Fruit fly (Drosophila melanogaster) whole organism, wandering third instar larva: ENCODE results near the gene mTerf5.

Source experiments
- Abd-B ChIP-seq: fragments of >200 bp; optimal IDR thresholded peaks from 2 replicates; lab custom pipeline; 2017; ENCODE audit warnings: missing biosample characterization, missing genetic modification characterization
- CG32264 ChIP-seq: fragments of 200-800 bp; sonication (Bioruptor generic); optimal IDR thresholded peaks from 2 replicates; lab custom pipeline; 2016; ENCODE audit warnings: missing biosample characterization, missing genetic modification characterization
- CrebA ChIP-seq: fragments of 200-800 bp; sonication (Bioruptor generic); optimal IDR thresholded peaks from 2 replicates; lab custom pipeline; 2016; ENCODE audit warnings: missing biosample characterization, mild to moderate bottlenecking, missing genetic modification characterization, borderline replicate concordance
- Dfd ChIP-seq: fragments of >200 bp; optimal IDR thresholded peaks from 2 replicates; lab custom pipeline; 2017; ENCODE audit warnings: missing biosample characterization, missing genetic modification characterization
- Dif ChIP-seq: fragments of 200-275, 200-300 bp; sonication (Bioruptor generic); optimal IDR thresholded peaks from 2 replicates; lab custom pipeline; 2018; ENCODE audit warnings: missing biosample characterization, missing genetic modification characterization; ENCODE audit not compliant: partially characterized antibody
- Hnf4 ChIP-seq: fragments of 200-800 bp; sonication (Bioruptor generic); optimal IDR thresholded peaks from 2 replicates; lab custom pipeline; 2016; ENCODE audit warnings: missing biosample characterization, mild to moderate bottlenecking, missing genetic modification characterization
- Hr78 ChIP-seq: fragments of >200 bp; optimal IDR thresholded peaks from 2 replicates; lab custom pipeline; 2017; ENCODE audit warnings: missing biosample characterization, missing genetic modification characterization
- Hr83 ChIP-seq: fragments of 200-300 bp; sonication (Bioruptor generic); optimal IDR thresholded peaks from 2 replicates; lab custom pipeline; 2016; ENCODE audit warnings: missing biosample characterization, mild to moderate bottlenecking, missing genetic modification characterization, moderate library complexity; ENCODE audit not compliant: poor library complexity, severe bottlenecking
- Jra ChIP-seq: sonication (Bioruptor generic); optimal IDR thresholded peaks from 2 replicates; lab custom pipeline; 2016; ENCODE audit warnings: missing biosample characterization, missing genetic modification characterization
- N ChIP-seq: fragments of >200 bp; optimal IDR thresholded peaks from 2 replicates; lab custom pipeline; 2018; ENCODE audit warnings: missing biosample characterization, missing external identifiers, missing genetic modification characterization
- OdsH ChIP-seq: fragments of 200-800 bp; sonication (Bioruptor generic); optimal IDR thresholded peaks from 2 replicates; lab custom pipeline; 2016; ENCODE audit warnings: missing biosample characterization, mild to moderate bottlenecking, missing genetic modification characterization
- Rel ChIP-seq, 2 experiments: fragments of 200-800 bp; sonication (Bioruptor generic) in 1 of 2; optimal IDR thresholded peaks; 2 replicates in 1 of 2; 3 replicates in 1 of 2; lab custom pipeline; 2016 to 2019; ENCODE audit warnings: mild to moderate bottlenecking in 2 of 2, missing biosample characterization in 2 of 2, missing genetic modification characterization in 2 of 2, moderate library complexity in 1 of 2
- Sp1 ChIP-seq: fragments of 200-800 bp; sonication (Bioruptor generic); optimal IDR thresholded peaks from 3 replicates; lab custom pipeline; 2019; ENCODE audit warnings: missing biosample characterization, mild to moderate bottlenecking, missing genetic modification characterization, moderate library complexity
- Vsx2 ChIP-seq: fragments of 200-300, 225-300 bp; sonication (Bioruptor generic); optimal IDR thresholded peaks from 2 replicates; lab custom pipeline; 2018; ENCODE audit warnings: missing biosample characterization, missing genetic modification characterization; ENCODE audit not compliant: partially characterized antibody
- br ChIP-seq: fragments of 200-800 bp; sonication (Bioruptor generic); optimal IDR thresholded peaks from 2 replicates; lab custom pipeline; 2016; ENCODE audit warnings: missing biosample characterization, missing genetic modification characterization
- brk ChIP-seq: fragments of 200-800 bp; sonication (Bioruptor generic); optimal IDR thresholded peaks from 2 replicates; lab custom pipeline; 2016; ENCODE audit warnings: missing biosample characterization, mild to moderate bottlenecking, missing genetic modification characterization
- dl ChIP-seq, 2 experiments: fragments of 175-275, 200-275 bp in 1 of 2; fragments of 200-275 bp in 1 of 2; sonication (Bioruptor generic); optimal IDR thresholded peaks; lab custom pipeline; 2018; ENCODE audit warnings: mild to moderate bottlenecking in 2 of 2, missing biosample characterization in 2 of 2, missing genetic modification characterization in 2 of 2, moderate library complexity in 2 of 2; ENCODE audit not compliant: partially characterized antibody in 2 of 2, insufficient read depth in 1 of 2
- dsf ChIP-seq: sonication (Bioruptor generic); optimal IDR thresholded peaks from 2 replicates; lab custom pipeline; 2016; ENCODE audit warnings: missing biosample characterization, missing genetic modification characterization, borderline replicate concordance
- ey ChIP-seq: fragments of 200-800 bp; sonication (Bioruptor generic); optimal IDR thresholded peaks from 2 replicates; lab custom pipeline; 2016; ENCODE audit warnings: missing biosample characterization, missing genetic modification characterization
- foxo ChIP-seq, 2 experiments: fragments of 200-800 bp; sonication (Bioruptor generic); optimal IDR thresholded peaks; 2 replicates in 1 of 2; 3 replicates in 1 of 2; lab custom pipeline; 2016 to 2017; ENCODE audit warnings: missing biosample characterization in 2 of 2, missing genetic modification characterization in 2 of 2
- fru ChIP-seq: fragments of 200-800 bp; sonication (Bioruptor generic); optimal IDR thresholded peaks from 3 replicates; lab custom pipeline; 2016; ENCODE audit warnings: missing biosample characterization, mild to moderate bottlenecking, missing genetic modification characterization
- h ChIP-seq: fragments of 200-800 bp; sonication (Bioruptor generic); optimal IDR thresholded peaks from 3 replicates; lab custom pipeline; 2016; ENCODE audit warnings: missing biosample characterization, mild to moderate bottlenecking, missing genetic modification characterization
- jim ChIP-seq: fragments of 175-275, 200-325 bp; sonication (Bioruptor generic); optimal IDR thresholded peaks from 2 replicates; lab custom pipeline; 2016; ENCODE audit warnings: missing biosample characterization, mild to moderate bottlenecking, missing genetic modification characterization
- lola ChIP-seq: fragments of >200 bp; optimal IDR thresholded peaks from 2 replicates; lab custom pipeline; 2017; ENCODE audit warnings: missing biosample characterization, missing genetic modification characterization
- pan ChIP-seq: fragments of >200 bp; optimal IDR thresholded peaks from 2 replicates; lab custom pipeline; 2017
- psq ChIP-seq: fragments of 200-800 bp; sonication (Bioruptor generic); optimal IDR thresholded peaks from 3 replicates; lab custom pipeline; 2017; ENCODE audit warnings: missing biosample characterization, mild to moderate bottlenecking, missing genetic modification characterization, moderate library complexity
- rgr ChIP-seq: fragments of 200-800 bp; sonication (Bioruptor generic); optimal IDR thresholded peaks from 3 replicates; lab custom pipeline; 2016; ENCODE audit warnings: missing biosample characterization, mild to moderate bottlenecking, missing genetic modification characterization
- sv ChIP-seq: fragments of 200-800 bp; sonication (Bioruptor generic); optimal IDR thresholded peaks from 3 replicates; lab custom pipeline; 2016; ENCODE audit warnings: missing biosample characterization, missing genetic modification characterization
- tai ChIP-seq: sonication (Bioruptor generic); optimal IDR thresholded peaks from 2 replicates; lab custom pipeline; 2016; ENCODE audit warnings: missing biosample characterization, missing genetic modification characterization
- usp ChIP-seq: fragments of >200 bp; optimal IDR thresholded peaks from 2 replicates; lab custom pipeline; 2017; ENCODE audit warnings: missing biosample characterization, missing genetic modification characterization
- woc ChIP-seq: sonication (Bioruptor generic); optimal IDR thresholded peaks from 2 replicates; lab custom pipeline; 2016; ENCODE audit warnings: missing biosample characterization, mild to moderate bottlenecking, missing genetic modification characterization

The mTerf5 gene

dm6 chr3R:18267489-18267888 lies 44.0 kb upstream of the mTerf5 start, which contains the start of gene CG18599:
Gene CG18599 (plus strand): TSS chr3R:18267789.
- TF ChIP-seq woc (GFP tag; lab: Kevin White, UChicago) (no peak), Hr78 (GFP tag; lab: Kevin White, UChicago) (no peak), Hnf4 (no peak), dsf (GFP tag; lab: Kevin White, UChicago) (no peak), tai (no peak), Dfd (GFP tag; lab: Kevin White, UChicago) (no peak), h (GFP tag; lab: Kevin White, UChicago) (no peak), lola (GFP tag; lab: Kevin White, UChicago) (no peak), usp (no peak), Vsx2 (GFP tag; lab: Kevin White, UChicago) (no peak), Rel (GFP tag; optimal IDR thresholded peaks at IDR 0.05; lab: Kevin White, UChicago) (no peak), Rel (tag; optimal IDR thresholded peaks at IDR 0.05; lab: Kevin White, UChicago) (no peak), sv (GFP tag; lab: Kevin White, UChicago) (no peak), pan (lab: Kevin White, UChicago) (no peak), Hr83 (no peak), dl (GFP tag; optimal IDR thresholded peaks at IDR 0.05; lab: Kevin White, UChicago; ENCODE audit: insufficient read depth in 1 of 2, partially characterized antibody in 2 of 2) (no peak), CrebA (GFP tag; lab: Kevin White, UChicago) (no peak), Jra (no peak), OdsH (no peak)

DNA sequence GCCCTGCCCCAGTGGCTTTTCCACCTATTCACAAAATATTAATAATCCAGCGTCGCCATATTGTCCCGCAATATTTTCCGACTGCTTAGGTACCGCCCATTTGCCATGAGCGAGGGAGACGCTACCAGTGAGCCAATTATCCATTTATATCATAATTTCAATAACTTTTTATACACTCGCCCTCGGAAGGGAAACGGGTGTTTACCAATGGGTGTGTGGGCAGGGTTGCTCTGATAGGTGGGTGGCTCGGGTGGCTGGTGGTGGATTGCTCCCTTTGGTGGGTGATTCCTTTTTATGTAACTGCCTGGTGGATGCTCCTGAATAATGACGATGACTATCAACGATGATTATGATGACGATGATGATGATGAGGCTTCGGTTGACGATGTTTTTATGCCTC lies 43.2 kb upstream of the mTerf5 start:
- TF ChIP-seq rgr (GFP tag; lab: Kevin White, UChicago) (no peak), jim (GFP tag; lab: Kevin White, UChicago) (no peak), Vsx2 (GFP tag; lab: Kevin White, UChicago) (peak; percentile 44)

DNA sequence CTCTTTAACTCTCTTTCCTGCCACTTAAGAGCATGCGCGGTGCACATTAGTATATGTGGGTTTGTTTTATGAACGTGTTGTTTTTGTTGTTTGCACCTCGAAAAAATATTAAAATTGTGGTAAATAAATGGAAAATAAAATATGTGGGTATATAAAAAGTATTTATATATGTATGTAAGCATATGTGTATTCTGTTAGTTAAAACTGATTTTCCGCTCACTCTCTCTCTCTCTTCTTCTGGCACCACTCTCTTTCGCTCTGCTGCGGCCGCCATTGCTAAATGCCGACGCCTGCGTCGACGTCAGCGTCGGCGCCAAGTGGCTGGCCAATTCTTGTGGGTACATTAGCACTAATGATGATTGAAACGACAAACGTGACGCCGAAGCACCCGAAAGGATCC lies 41.8 kb upstream of the mTerf5 start:
- no peak for TF ChIP-seq Dif (GFP tag; lab: Kevin White, UChicago)
- TF ChIP-seq CrebA (GFP tag; lab: Kevin White, UChicago), result no peak
- TF ChIP-seq Dfd (GFP tag; lab: Kevin White, UChicago), result no peak
- no peak for TF ChIP-seq rgr (GFP tag; lab: Kevin White, UChicago)
- TF ChIP-seq psq (GFP tag; lab: Kevin White, UChicago), result no peak
- TF ChIP-seq Sp1 (GFP tag; lab: Kevin White, UChicago), result no peak
- no peak for TF ChIP-seq brk (GFP tag; lab: Kevin White, UChicago)
- no peak for TF ChIP-seq OdsH

DNA sequence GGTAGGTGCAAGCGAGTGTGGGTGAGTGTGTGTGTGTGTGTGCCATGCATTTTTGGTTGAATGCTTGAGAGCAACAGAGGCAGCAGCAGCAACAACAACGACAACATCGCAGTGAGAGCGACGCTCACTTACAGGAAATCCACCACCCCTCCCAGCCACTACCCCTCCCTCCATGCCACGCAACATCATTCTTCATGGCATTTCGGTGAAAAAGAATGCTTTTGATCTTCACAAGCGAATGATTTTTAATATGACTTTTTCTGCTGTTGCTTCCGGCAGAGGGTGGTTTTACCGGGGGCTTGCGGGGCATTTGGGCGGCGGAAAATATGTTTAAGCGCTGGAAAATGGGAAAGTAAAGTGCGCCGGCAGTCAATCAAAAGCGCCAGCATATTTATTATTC lies 38.1 kb upstream of the mTerf5 start:
- TF ChIP-seq woc (GFP tag; lab: Kevin White, UChicago) (no peak), dsf (GFP tag; lab: Kevin White, UChicago) (no peak), psq (GFP tag; lab: Kevin White, UChicago) (no peak), Dif (GFP tag; lab: Kevin White, UChicago) (no peak)
- TF ChIP-seq, all 38 proteins: peak for 0

dm6 chr3R:18260016-18260415 lies 36.5 kb upstream of the mTerf5 start:
- no peak for TF ChIP-seq ey (GFP tag; lab: Kevin White, UChicago)
- no peak for TF ChIP-seq Dfd (GFP tag; lab: Kevin White, UChicago)
- no peak for TF ChIP-seq Dif (GFP tag; lab: Kevin White, UChicago)
- no peak for TF ChIP-seq Hr83
- no peak for TF ChIP-seq br (GFP tag; lab: Kevin White, UChicago)
- TF ChIP-seq fru (GFP tag; lab: Kevin White, UChicago), result no peak
- no peak for TF ChIP-seq usp
- no peak for TF ChIP-seq psq (GFP tag; lab: Kevin White, UChicago)
- TF ChIP-seq Abd-B (GFP tag; lab: Kevin White, UChicago), result no peak
- TF ChIP-seq foxo (GFP tag; optimal IDR thresholded peaks at IDR 0.05; lab: Kevin White, UChicago), result no peak
- TF ChIP-seq N, result no peak
- TF ChIP-seq Hr78 (GFP tag; lab: Kevin White, UChicago), result no peak
- TF ChIP-seq brk (GFP tag; lab: Kevin White, UChicago), result no peak
- TF ChIP-seq Sp1 (GFP tag; lab: Kevin White, UChicago), result no peak
- no peak for TF ChIP-seq CG32264
